Worm (Caenorhabditis elegans) whole organism, L4 larva: Measurements from ENCODE around the gene clc-27.
A peak's percentile ranks its signal among the peaks of the same experiment; 100 is the strongest.

Experiments
- D1046.2 ChIP-seq: fragments of 200-800 bp; sonication (Bioruptor generic); IDR thresholded peaks from 2 replicates; pipeline ENCODE4 v1.3.6; 2022; ENCODE audit warnings: missing genetic modification characterization, missing compliant biosample characterization
- F10B5.3 ChIP-seq: sonication (generic microtip); optimal IDR thresholded peaks from 2 replicates; lab custom pipeline; 2016; ENCODE audit warnings: mild to moderate bottlenecking, missing genetic modification characterization, missing compliant biosample characterization
- F44E2.7 ChIP-seq: fragments of 200-800 bp; sonication (Bioruptor generic); IDR thresholded peaks from 2 replicates; pipeline ENCODE4 v2.1.2; 2022; ENCODE audit warnings: missing genetic modification characterization, missing compliant biosample characterization
- F49E8.2 ChIP-seq: sonication (generic microtip); optimal IDR thresholded peaks from 2 replicates; lab custom pipeline; 2016; ENCODE audit warnings: missing compliant biosample characterization, mild to moderate bottlenecking, missing genetic modification characterization, borderline replicate concordance
- Y48G9A.11 ChIP-seq: fragments of 200-800 bp; sonication (Bioruptor generic); IDR thresholded peaks from 2 replicates; pipeline ENCODE4 v1.3.6; 2022; ENCODE audit warnings: missing genetic modification reagents, missing genetic modification characterization, missing compliant biosample characterization
- Y75B8A.6 ChIP-seq: fragments of 200-800 bp; sonication (Bioruptor generic); IDR thresholded peaks from 2 replicates; pipeline ENCODE4 v1.3.6; 2022; ENCODE audit warnings: missing genetic modification reagents, missing genetic modification characterization, missing compliant biosample characterization
- ZK337.2 ChIP-seq: fragments of 200-800 bp; sonication (Bioruptor generic); IDR thresholded peaks from 2 replicates; pipeline ENCODE4 v1.3.6; 2022; ENCODE audit warnings: missing genetic modification reagents, missing genetic modification characterization, missing compliant biosample characterization
- ZK546.5 ChIP-seq, 2 experiments: sonication (generic microtip); optimal IDR thresholded peaks; 2 replicates each; lab custom pipeline; 2017; ENCODE audit warnings: missing biosample characterization in 2 of 2, missing genetic modification characterization in 2 of 2
- aha-1 ChIP-seq: fragments of 150-350 bp; peaks from one replicate; lab custom pipeline; 2014; ENCODE audit warnings: missing biosample characterization, missing genetic modification characterization
- ceh-28 ChIP-seq: fragments of 150-350 bp; optimal IDR thresholded peaks from 2 replicates; lab custom pipeline; 2014; ENCODE audit warnings: missing biosample characterization, missing genetic modification reagents, missing genetic modification characterization
- ceh-62 ChIP-seq: sonication (generic microtip); optimal IDR thresholded peaks from 2 replicates; lab custom pipeline; 2017; ENCODE audit warnings: missing biosample characterization, missing genetic modification characterization
- cey-2 ChIP-seq: sonication (generic microtip); optimal IDR thresholded peaks from 3 replicates; lab custom pipeline; 2017; ENCODE audit warnings: missing genetic modification characterization, mild to moderate bottlenecking, missing compliant biosample characterization, antibody characterized with exemption, borderline replicate concordance; ENCODE audit not compliant: insufficient read depth
- daf-16 ChIP-seq, 3 experiments: sonication (generic microtip); optimal IDR thresholded peaks; 2 replicates each; lab custom pipeline; 2016 to 2017; ENCODE audit warnings: missing genetic modification characterization in 3 of 3, missing genetic modification reagents in 3 of 3, mild to moderate bottlenecking in 2 of 3, missing compliant biosample characterization in 2 of 3, missing biosample characterization in 1 of 3, moderate library complexity in 1 of 3
- daf-8 ChIP-seq: fragments of 200-800 bp; sonication (Bioruptor generic); IDR thresholded peaks from 2 replicates; pipeline ENCODE4 v1.3.6; 2022; ENCODE audit warnings: missing genetic modification characterization, missing compliant biosample characterization
- dmd-6 ChIP-seq: fragments of 200-800 bp; sonication (Bioruptor generic); IDR thresholded peaks from 2 replicates; pipeline ENCODE4 v1.3.6; 2022; ENCODE audit warnings: missing genetic modification reagents, missing genetic modification characterization, missing compliant biosample characterization
- dpl-1 ChIP-seq: fragments of 150-350 bp; optimal IDR thresholded peaks from 2 replicates; lab custom pipeline; 2014; ENCODE audit warnings: missing biosample characterization, missing genetic modification reagents, missing genetic modification characterization
- duxl-1 ChIP-seq: sonication (generic microtip); optimal IDR thresholded peaks from 2 replicates; lab custom pipeline; 2016; ENCODE audit warnings: mild to moderate bottlenecking, missing genetic modification characterization, moderate library complexity, missing compliant biosample characterization; ENCODE audit not compliant: poor library complexity
- dve-1 ChIP-seq: sonication (generic microtip); optimal IDR thresholded peaks from 2 replicates; lab custom pipeline; 2017; ENCODE audit warnings: antibody characterized with exemption, mild to moderate bottlenecking, missing genetic modification characterization, missing compliant biosample characterization; ENCODE audit not compliant: insufficient read depth
- gei-8 ChIP-seq: fragments of 200-800 bp; sonication (Bioruptor generic); optimal IDR thresholded peaks from 2 replicates; lab custom pipeline; 2018; ENCODE audit warnings: mild to moderate bottlenecking, missing genetic modification characterization, missing compliant biosample characterization
- hlh-11 ChIP-seq: fragments of 200-800 bp; sonication (Bioruptor generic); optimal IDR thresholded peaks from 2 replicates; lab custom pipeline; 2018; ENCODE audit warnings: mild to moderate bottlenecking, missing genetic modification characterization, missing compliant biosample characterization
- hlh-30 ChIP-seq: sonication (generic microtip); optimal IDR thresholded peaks from 2 replicates; lab custom pipeline; 2017; ENCODE audit warnings: antibody characterized with exemption, mild to moderate bottlenecking, missing genetic modification characterization, missing compliant biosample characterization; ENCODE audit not compliant: insufficient read depth
- hmg-1.1 ChIP-seq: fragments of 200-800 bp; sonication (Bioruptor generic); IDR thresholded peaks from 2 replicates; pipeline ENCODE4 v1.3.6; 2022; ENCODE audit warnings: missing genetic modification reagents, missing genetic modification characterization, missing compliant biosample characterization
- lin-13 ChIP-seq: fragments of 150-350 bp; optimal IDR thresholded peaks from 2 replicates; lab custom pipeline; 2014; ENCODE audit warnings: missing biosample characterization, missing genetic modification reagents, missing genetic modification characterization
- lir-3 ChIP-seq: sonication (generic microtip); optimal IDR thresholded peaks from 2 replicates; lab custom pipeline; 2016; ENCODE audit warnings: mild to moderate bottlenecking, missing genetic modification characterization, missing compliant biosample characterization
- mdt-29 ChIP-seq: fragments of 200-800 bp; sonication (Bioruptor generic); IDR thresholded peaks from 2 replicates; pipeline ENCODE4 v1.3.6; 2022; ENCODE audit warnings: missing genetic modification reagents, missing genetic modification characterization, missing compliant biosample characterization
- mep-1 ChIP-seq: fragments of 150-350 bp; sonication (generic microtip); optimal IDR thresholded peaks from 3 replicates; lab custom pipeline; 2014; ENCODE audit warnings: missing biosample characterization, missing genetic modification characterization
- mes-2 ChIP-seq: sonication (generic microtip); optimal IDR thresholded peaks from 2 replicates; lab custom pipeline; 2016; ENCODE audit warnings: missing genotype, mild to moderate bottlenecking, missing genetic modification characterization, missing compliant biosample characterization; ENCODE audit not compliant: poor library complexity, severe bottlenecking
- nhr-237 ChIP-seq: sonication (generic microtip); optimal IDR thresholded peaks from 2 replicates; lab custom pipeline; 2017; ENCODE audit warnings: missing biosample characterization, missing genetic modification characterization
- nhr-28 ChIP-seq: fragments of 150-350 bp; optimal IDR thresholded peaks from 2 replicates; lab custom pipeline; 2014; ENCODE audit warnings: missing biosample characterization, missing genetic modification characterization
- nhr-6 ChIP-seq: fragments of 150-350 bp; optimal IDR thresholded peaks from 2 replicates; lab custom pipeline; 2014; ENCODE audit warnings: missing biosample characterization, missing genetic modification characterization
- php-3 ChIP-seq: fragments of 200-800 bp; sonication (Bioruptor generic); IDR thresholded peaks from 2 replicates; pipeline ENCODE4 v1.3.6; 2022; ENCODE audit warnings: missing genetic modification reagents, missing genetic modification characterization, missing compliant biosample characterization
- sdz-12 ChIP-seq: fragments of 200-800 bp; sonication (Bioruptor generic); optimal IDR thresholded peaks from 2 replicates; lab custom pipeline; 2018; ENCODE audit warnings: mild to moderate bottlenecking, missing genetic modification characterization, missing compliant biosample characterization
- skn-1 ChIP-seq: fragments of 150-350 bp; optimal IDR thresholded peaks from 2 replicates; lab custom pipeline; 2014; ENCODE audit warnings: missing biosample characterization, missing genetic modification characterization
- snpc-4 ChIP-seq: fragments of 150-350 bp; optimal IDR thresholded peaks from 2 replicates; lab custom pipeline; 2014; ENCODE audit warnings: missing biosample characterization, missing genetic modification characterization
- tra-1 ChIP-seq: fragments of 200-800 bp; sonication (Bioruptor generic); IDR thresholded peaks from 2 replicates; pipeline ENCODE4 v1.3.6; 2022; ENCODE audit warnings: missing genetic modification reagents, missing genetic modification characterization, missing compliant biosample characterization
- unc-39 ChIP-seq: sonication (generic microtip); optimal IDR thresholded peaks from 2 replicates; lab custom pipeline; 2017; ENCODE audit warnings: missing biosample characterization, missing genetic modification characterization
- unc-62 ChIP-seq, 3 experiments: fragments of 150-350 bp in 1 of 3; sonication (generic microtip); optimal IDR thresholded peaks in 2 of 3; peaks in 1 of 3; 1 replicate in 1 of 3; 2 replicates in 2 of 3; lab custom pipeline; 2014 to 2017; ENCODE audit warnings: missing biosample characterization in 3 of 3, missing genetic modification characterization in 3 of 3, missing genetic modification reagents in 3 of 3, missing genotype in 1 of 3
- vab-7 ChIP-seq: fragments of 200-800 bp; sonication (Bioruptor generic); IDR thresholded peaks from 2 replicates; pipeline ENCODE4 v1.3.6; 2022; ENCODE audit warnings: missing genetic modification reagents, missing genetic modification characterization, missing compliant biosample characterization
- zag-1 ChIP-seq: fragments of 150-350 bp; optimal IDR thresholded peaks from 2 replicates; lab custom pipeline; 2014; ENCODE audit warnings: missing biosample characterization, missing genetic modification characterization
- zfp-3 ChIP-seq: fragments of 200-800 bp; sonication (Bioruptor generic); conservative IDR thresholded peaks from 2 replicates; pipeline ENCODE4 v1.3.6; 2022; ENCODE audit warnings: missing genetic modification reagents, missing genetic modification characterization, missing compliant biosample characterization
- ztf-11 ChIP-seq: fragments of 150-350 bp; optimal IDR thresholded peaks from 2 replicates; lab custom pipeline; 2014; ENCODE audit warnings: missing biosample characterization, missing genetic modification characterization

Gene clc-27

ce11 chrIII:981960-982359 lies 26.2 kb upstream of the clc-27 start:
- no peak for TF ChIP-seq mdt-29 (GFP tag; lab: Robert Waterston, UW)
- no peak for TF ChIP-seq zag-1 (tag; lab: Kevin White, UChicago)
- TF ChIP-seq ZK337.2 (GFP tag; lab: Robert Waterston, UW): no peak
- peak; percentile 34 for TF ChIP-seq hlh-11
- TF ChIP-seq php-3 (GFP tag; lab: Robert Waterston, UW): no peak
- peak; percentile 15 for TF ChIP-seq dpl-1
- TF ChIP-seq dve-1 (tag; lab: Kevin White, UChicago): peak; percentile 19
- peak; percentile 59 for TF ChIP-seq ceh-28
- TF ChIP-seq sdz-12 (GFP tag; lab: Kevin White, UChicago): no peak
- TF ChIP-seq vab-7 (GFP tag; lab: Robert Waterston, UW): no peak
- no peak for TF ChIP-seq ceh-62 (tag; lab: Kevin White, UChicago)
- TF ChIP-seq F49E8.2 (tag; lab: Kevin White, UChicago): no peak
- TF ChIP-seq F44E2.7 (GFP tag; lab: Robert Waterston, UW): no peak
- TF ChIP-seq lin-13 (GFP tag; lab: Kevin White, UChicago): peak; percentile 18
- no peak for TF ChIP-seq nhr-237 (tag; lab: Kevin White, UChicago)
- TF ChIP-seq snpc-4 (tag; lab: Kevin White, UChicago): no peak
- peak; percentile 29; the same call in 1 of the 2 replicates for TF ChIP-seq dmd-6 (GFP tag; lab: Robert Waterston, UW)
- peak; percentile 28 for TF ChIP-seq mes-2 (tag; lab: Kevin White, UChicago)
- peak; percentile 96 for TF ChIP-seq aha-1 (tag; lab: Kevin White, UChicago)
- TF ChIP-seq cey-2 (tag; lab: Kevin White, UChicago): no peak
- TF ChIP-seq nhr-6: peak; percentile 17
- no peak for TF ChIP-seq mep-1
- TF ChIP-seq ztf-11 (tag; lab: Kevin White, UChicago): no peak
- TF ChIP-seq lir-3: no peak
- peak; percentile 28 for TF ChIP-seq nhr-28 (tag; lab: Kevin White, UChicago)
- peak; percentile 55 for TF ChIP-seq duxl-1
- no peak for TF ChIP-seq D1046.2 (GFP tag; lab: Robert Waterston, UW)
- peak in 1 of 2 experiments; percentile 33 for TF ChIP-seq unc-62 (GFP tag; optimal IDR thresholded peaks at IDR 0.05 in 1 of 2; lab: Kevin White, UChicago)
- no peak for TF ChIP-seq unc-62 (tag; optimal IDR thresholded peaks at IDR 0.05; lab: Kevin White, UChicago)
- no peak for TF ChIP-seq tra-1 (GFP tag; lab: Robert Waterston, UW)
- TF ChIP-seq ZK546.5 (tag; optimal IDR thresholded peaks at IDR 0.05; lab: Kevin White, UChicago): no peak
- no peak for TF ChIP-seq daf-16 (GFP tag; optimal IDR thresholded peaks at IDR 0.05; lab: Kevin White, UChicago)
- TF ChIP-seq daf-16 (tag; optimal IDR thresholded peaks at IDR 0.05; lab: Kevin White, UChicago): peak; percentile 50
- no peak for TF ChIP-seq F10B5.3 (tag; lab: Kevin White, UChicago)
- TF ChIP-seq hmg-1.1: peak; percentile 59
- TF ChIP-seq hlh-30 (tag; lab: Kevin White, UChicago): peak; percentile 43
- TF ChIP-seq zfp-3 (GFP tag; lab: Robert Waterston, UW): no peak
- no peak for TF ChIP-seq daf-8 (GFP tag; lab: Robert Waterston, UW)

ce11 chrIII:982961-983360 lies 25.2 kb upstream of the clc-27 start, which contains the start of gene tbc-10:
TSS of gene tbc-10 (plus strand) at chrIII:983261.
- TF ChIP-seq gei-8 (no peak), skn-1 (tag; lab: Kevin White, UChicago) (no peak), sdz-12 (GFP tag; lab: Kevin White, UChicago) (no peak), Y48G9A.11 (GFP tag; lab: Robert Waterston, UW) (no peak), Y75B8A.6 (GFP tag; lab: Robert Waterston, UW) (no peak), tra-1 (GFP tag; lab: Robert Waterston, UW) (no peak), duxl-1 (no peak), unc-39 (tag; lab: Kevin White, UChicago) (no peak)
